Worm (Caenorhabditis elegans) whole organism, L2 larva: ENCODE results near the gene ZC53.22.

Experiments
- F13H6.1 ChIP-seq: sonication (generic microtip); optimal IDR thresholded peaks from 2 replicates; lab custom pipeline; 2016; ENCODE audit warnings: missing genetic modification characterization, missing compliant biosample characterization
- R02D3.7 ChIP-seq: fragments of 150-350 bp; optimal IDR thresholded peaks from 2 replicates; lab custom pipeline; 2014; ENCODE audit warnings: missing biosample characterization, missing genetic modification characterization
- ZK546.5 ChIP-seq: sonication (generic microtip); optimal IDR thresholded peaks from 2 replicates; lab custom pipeline; 2017; ENCODE audit warnings: missing biosample characterization, missing genetic modification characterization
- alr-1 ChIP-seq: fragments of 150-350 bp; optimal IDR thresholded peaks from 2 replicates; lab custom pipeline; 2014; ENCODE audit warnings: missing biosample characterization, missing genetic modification characterization
- blmp-1 ChIP-seq: sonication (generic microtip); optimal IDR thresholded peaks from 2 replicates; lab custom pipeline; 2017; ENCODE audit warnings: missing genetic modification characterization, mild to moderate bottlenecking, missing compliant biosample characterization, antibody characterized with exemption, moderate library complexity; ENCODE audit not compliant: insufficient read depth
- ceh-16 ChIP-seq: fragments of 150-350 bp; optimal IDR thresholded peaks from 2 replicates; lab custom pipeline; 2014; ENCODE audit warnings: missing biosample characterization, missing genetic modification characterization
- ceh-82 ChIP-seq: fragments of 150-350 bp; optimal IDR thresholded peaks from 2 replicates; lab custom pipeline; 2014; ENCODE audit warnings: missing biosample characterization, missing genetic modification characterization
- crh-2 ChIP-seq: sonication (generic microtip); optimal IDR thresholded peaks from 2 replicates; lab custom pipeline; 2017; ENCODE audit warnings: missing biosample characterization, missing genetic modification characterization
- dmd-4 ChIP-seq: sonication (generic microtip); optimal IDR thresholded peaks from 2 replicates; lab custom pipeline; 2017; ENCODE audit warnings: missing biosample characterization, missing genetic modification characterization
- egl-27 ChIP-seq: sonication (generic microtip); optimal IDR thresholded peaks from 3 replicates; lab custom pipeline; 2017; ENCODE audit warnings: missing biosample characterization, missing genetic modification reagents, missing genetic modification characterization
- elt-1 ChIP-seq: fragments of 150-350 bp; optimal IDR thresholded peaks from 2 replicates; lab custom pipeline; 2014; ENCODE audit warnings: missing biosample characterization, missing genetic modification characterization
- elt-3 ChIP-seq: sonication (generic microtip); optimal IDR thresholded peaks from 2 replicates; lab custom pipeline; 2017; ENCODE audit warnings: missing biosample characterization, missing genetic modification characterization
- fos-1 ChIP-seq: fragments of 150-350 bp; optimal IDR thresholded peaks from 2 replicates; lab custom pipeline; 2014; ENCODE audit warnings: missing biosample characterization, missing genetic modification characterization
- gmeb-1 ChIP-seq: fragments of 150-350 bp; optimal IDR thresholded peaks from 2 replicates; lab custom pipeline; 2014; ENCODE audit warnings: missing biosample characterization, missing genetic modification characterization
- lin-11 ChIP-seq: fragments of 150-350 bp; sonication (generic microtip); optimal IDR thresholded peaks from 2 replicates; lab custom pipeline; 2014; ENCODE audit warnings: missing biosample characterization, missing genetic modification characterization, inconsistent platforms, mixed read lengths
- lin-13 ChIP-seq: fragments of 150-350 bp; optimal IDR thresholded peaks from 2 replicates; lab custom pipeline; 2014; ENCODE audit warnings: missing biosample characterization, missing genetic modification reagents, missing genetic modification characterization
- lin-39 ChIP-seq: fragments of 150-350 bp; optimal IDR thresholded peaks from 2 replicates; lab custom pipeline; 2014; ENCODE audit warnings: missing biosample characterization, missing genetic modification reagents, missing genetic modification characterization
- lsy-2 ChIP-seq, 2 experiments: fragments of 150-350 bp in 1 of 2; sonication (generic microtip) in 1 of 2; optimal IDR thresholded peaks; 2 replicates each; lab custom pipeline; 2014 to 2017; ENCODE audit warnings: missing biosample characterization in 2 of 2, missing genetic modification characterization in 2 of 2
- mbf-1 ChIP-seq: sonication (generic microtip); optimal IDR thresholded peaks from 2 replicates; lab custom pipeline; 2017; ENCODE audit warnings: missing biosample characterization, missing genetic modification characterization
- nhr-10 ChIP-seq: sonication (generic microtip); optimal IDR thresholded peaks from 2 replicates; lab custom pipeline; 2017; ENCODE audit warnings: missing biosample characterization, missing genetic modification characterization
- nhr-12 ChIP-seq: fragments of 150-350 bp; optimal IDR thresholded peaks from 2 replicates; lab custom pipeline; 2014; ENCODE audit warnings: missing biosample characterization, missing genetic modification characterization
- nhr-129 ChIP-seq: fragments of 150-350 bp; optimal IDR thresholded peaks from 2 replicates; lab custom pipeline; 2014; ENCODE audit warnings: missing biosample characterization, missing genetic modification characterization
- nhr-21 ChIP-seq: fragments of 150-350 bp; optimal IDR thresholded peaks from 2 replicates; lab custom pipeline; 2014; ENCODE audit warnings: missing biosample characterization, missing genetic modification characterization
- nhr-237 ChIP-seq: fragments of 150-350 bp; optimal IDR thresholded peaks from 2 replicates; lab custom pipeline; 2014; ENCODE audit warnings: missing biosample characterization, missing genetic modification characterization
- nhr-25 ChIP-seq: fragments of 150-350 bp; sonication (generic microtip); optimal IDR thresholded peaks from 3 replicates; lab custom pipeline; 2014; ENCODE audit warnings: missing biosample characterization, missing genetic modification characterization
- nhr-6 ChIP-seq: fragments of 150-350 bp; optimal IDR thresholded peaks from 2 replicates; lab custom pipeline; 2014; ENCODE audit warnings: missing biosample characterization, missing genetic modification characterization
- peb-1 ChIP-seq: fragments of 150-350 bp; optimal IDR thresholded peaks from 2 replicates; lab custom pipeline; 2014; ENCODE audit warnings: missing biosample characterization, missing genetic modification characterization
- sem-4 ChIP-seq: fragments of 150-350 bp; optimal IDR thresholded peaks from 2 replicates; lab custom pipeline; 2014; ENCODE audit warnings: missing biosample characterization, missing genetic modification reagents, missing genetic modification characterization
- skn-1 ChIP-seq: sonication (generic microtip); optimal IDR thresholded peaks from 2 replicates; lab custom pipeline; 2017; ENCODE audit warnings: missing biosample characterization, missing genetic modification characterization
- sma-9 ChIP-seq, 2 experiments: fragments of 150-350 bp in 1 of 2; sonication (generic microtip) in 1 of 2; optimal IDR thresholded peaks; 2 replicates each; lab custom pipeline; 2014 to 2016; ENCODE audit warnings: missing genetic modification characterization in 2 of 2, mild to moderate bottlenecking in 1 of 2, missing biosample characterization in 1 of 2, missing compliant biosample characterization in 1 of 2, missing genetic modification reagents in 1 of 2, moderate library complexity in 1 of 2
- snpc-4 ChIP-seq: fragments of 150-350 bp; optimal IDR thresholded peaks from 2 replicates; lab custom pipeline; 2014; ENCODE audit warnings: missing biosample characterization, missing genetic modification characterization
- unc-39 ChIP-seq: fragments of 150-350 bp; optimal IDR thresholded peaks from 2 replicates; lab custom pipeline; 2014; ENCODE audit warnings: missing biosample characterization, missing genetic modification characterization
- unc-55 ChIP-seq: fragments of 150-350 bp; sonication (generic microtip); optimal IDR thresholded peaks from 3 replicates; lab custom pipeline; 2014; ENCODE audit warnings: missing biosample characterization, missing genetic modification reagents, missing genetic modification characterization
- zag-1 ChIP-seq: fragments of 150-350 bp; optimal IDR thresholded peaks from 2 replicates; lab custom pipeline; 2014; ENCODE audit warnings: missing biosample characterization, missing genetic modification characterization
- ztf-1 ChIP-seq: fragments of 200-800 bp; sonication (Bioruptor generic); conservative IDR thresholded peaks from 2 replicates; pipeline ENCODE4 v1.3.6; 2022; ENCODE audit warnings: missing genetic modification characterization, missing compliant biosample characterization
- ztf-11 ChIP-seq: sonication (generic microtip); optimal IDR thresholded peaks from 2 replicates; lab custom pipeline; 2017; ENCODE audit warnings: missing biosample characterization, missing genetic modification characterization
- ztf-4 ChIP-seq: fragments of 150-350 bp; optimal IDR thresholded peaks from 2 replicates; lab custom pipeline; 2014; ENCODE audit warnings: missing biosample characterization, missing genetic modification characterization

Gene ZC53.22

ce11 chrX:1907009-1907408 lies 15.2 kb downstream of the ZC53.22 start:
- TF ChIP-seq unc-39 (tag; lab: Kevin White, UChicago) (no peak), snpc-4 (no peak), lin-39 (tag; lab: Kevin White, UChicago) (no peak), nhr-129 (tag; lab: Kevin White, UChicago) (no peak)

DNA sequence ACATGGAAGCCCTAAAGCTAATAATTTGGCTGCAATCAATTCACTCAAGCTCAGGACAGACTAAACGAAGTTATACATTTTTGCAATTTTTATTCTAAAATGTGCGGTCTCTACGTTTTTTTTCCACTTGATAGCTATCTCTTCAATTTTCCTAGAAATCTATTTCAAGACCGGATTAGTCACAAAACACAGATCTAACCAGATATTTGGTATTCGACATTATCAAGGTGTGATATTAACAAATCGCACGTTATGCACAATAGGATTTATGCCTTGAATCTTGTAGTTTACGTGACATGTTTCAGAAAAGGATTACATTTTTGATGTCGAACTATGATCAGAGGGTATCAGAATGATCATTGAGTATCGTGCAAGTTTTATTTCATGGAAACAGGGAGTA lies 20.7 kb downstream of the ZC53.22 start:
- TF ChIP-seq nhr-6 (tag; lab: Kevin White, UChicago) (no peak), nhr-237 (tag; lab: Kevin White, UChicago) (no peak), ztf-1 (GFP tag; lab: Robert Waterston, UW) (no peak), sma-9 (GFP tag; optimal IDR thresholded peaks at IDR 0.05; lab: Kevin White, UChicago) (no peak), sma-9 (tag; optimal IDR thresholded peaks at IDR 0.05; lab: Kevin White, UChicago) (no peak), lsy-2 (tag; optimal IDR thresholded peaks at IDR 0.05; lab: Kevin White, UChicago) (no peak), ceh-82 (tag; lab: Kevin White, UChicago) (no peak), zag-1 (no peak), nhr-10 (tag; lab: Kevin White, UChicago) (no peak), ZK546.5 (tag; lab: Kevin White, UChicago) (no peak), lin-11 (tag; lab: Kevin White, UChicago) (no peak), sem-4 (no peak), lin-39 (tag; lab: Kevin White, UChicago) (no peak), alr-1 (tag; lab: Kevin White, UChicago) (no peak), peb-1 (tag; lab: Kevin White, UChicago) (no peak), lin-13 (GFP tag; lab: Kevin White, UChicago) (no peak), elt-3 (tag; lab: Kevin White, UChicago) (no peak)

DNA sequence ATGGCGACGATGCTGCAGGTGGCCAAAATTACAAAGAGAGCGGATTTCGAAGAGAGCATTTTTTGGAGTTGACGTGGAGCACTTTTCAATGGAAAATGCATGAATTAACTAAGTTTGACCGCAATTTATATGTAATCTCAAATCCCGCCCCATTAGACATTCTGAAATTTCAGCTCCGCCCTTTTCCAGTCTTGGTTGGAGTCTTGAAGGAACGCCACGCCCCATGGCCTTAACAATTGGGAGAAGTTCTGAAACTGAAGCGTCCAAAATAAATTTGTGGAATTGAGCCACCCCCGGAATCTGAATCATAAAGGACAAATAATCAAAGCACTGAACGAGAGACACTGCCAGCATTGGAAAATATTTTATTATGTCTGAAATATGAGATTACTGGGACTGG lies 25.0 kb downstream of the ZC53.22 start, which contains the start of gene B0294.1:
TSS of gene B0294.1 (minus strand) at position 101 of the 400 bp plus-strand sequence.
- no peak for TF ChIP-seq lsy-2 (tag; optimal IDR thresholded peaks at IDR 0.05; lab: Kevin White, UChicago)
- TF ChIP-seq ceh-16 = no peak
- TF ChIP-seq skn-1 (tag; lab: Kevin White, UChicago) = no peak
- TF ChIP-seq nhr-12 (tag; lab: Kevin White, UChicago) = no peak
- TF ChIP-seq snpc-4 = no peak

ce11 chrX:1891887-1892286 lies 30.3 kb downstream of the ZC53.22 start, which contains the start of gene B0294.3:
TSS of gene B0294.3 (plus strand) at chrX:1892187.
- TF ChIP-seq egl-27 (tag; lab: Kevin White, UChicago) (no peak), F13H6.1 (tag; lab: Kevin White, UChicago) (no peak), ztf-11 (tag; lab: Kevin White, UChicago) (no peak), mbf-1 (tag; lab: Kevin White, UChicago) (no peak), elt-1 (tag; lab: Kevin White, UChicago) (no peak), R02D3.7 (tag; lab: Kevin White, UChicago) (no peak), gmeb-1 (tag; lab: Kevin White, UChicago) (no peak)

DNA sequence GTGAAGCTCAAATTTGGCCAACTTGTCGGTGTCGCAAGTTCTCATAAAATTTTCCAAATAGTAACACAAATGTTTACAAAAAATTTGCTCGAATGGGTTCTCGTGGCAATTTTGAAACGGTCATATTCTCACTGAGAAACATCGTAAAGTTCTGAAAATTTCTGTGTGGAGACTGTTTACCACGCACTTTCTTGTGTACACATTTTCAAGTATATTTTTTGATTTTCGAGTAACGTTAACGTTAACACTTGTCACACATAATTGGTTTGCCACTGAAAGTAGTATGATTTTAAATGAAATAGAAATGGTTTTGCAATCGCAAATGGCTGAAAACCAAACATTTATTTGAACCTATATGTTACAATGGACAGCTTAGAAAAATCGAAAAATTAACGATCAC lies 31.4 kb downstream of the ZC53.22 start:
- TF ChIP-seq nhr-129 (tag; lab: Kevin White, UChicago) (no peak), nhr-21 (tag; lab: Kevin White, UChicago) (no peak), fos-1 (tag; lab: Kevin White, UChicago) (no peak), nhr-12 (tag; lab: Kevin White, UChicago) (no peak), ceh-82 (tag; lab: Kevin White, UChicago) (no peak), dmd-4 (no peak), unc-39 (tag; lab: Kevin White, UChicago) (no peak), blmp-1 (no peak), unc-55 (GFP tag; lab: Kevin White, UChicago) (no peak), ZK546.5 (tag; lab: Kevin White, UChicago) (no peak), lin-39 (tag; lab: Kevin White, UChicago) (no peak), R02D3.7 (tag; lab: Kevin White, UChicago) (no peak), crh-2 (no peak), ztf-11 (tag; lab: Kevin White, UChicago) (no peak), ztf-4 (tag; lab: Kevin White, UChicago) (no peak), lin-13 (GFP tag; lab: Kevin White, UChicago) (no peak), nhr-25 (tag; lab: Kevin White, UChicago) (no peak)
